Fruit fly (Drosophila melanogaster): ENCODE data around the gene Rab9D.

Gene Rab9D

dm6 chrX:10547070-10547856 lies 41.6 kb upstream of the Rab9D start:
- TF ChIP-seq spab (GFP tag; optimal IDR thresholded peaks at IDR 0.05), result peak; percentile 80
- peak; percentile 90 for TF ChIP-seq Ets21C (GFP tag; optimal IDR thresholded peaks at IDR 0.05)
- peak; percentile 86 for TF ChIP-seq CG3032 (tag; optimal IDR thresholded peaks at IDR 0.05)
- peak; percentile 65 for TF ChIP-seq Hr38 (GFP tag; optimal IDR thresholded peaks at IDR 0.05)
- peak; percentile 87 for TF ChIP-seq CG10669 (GFP tag; optimal IDR thresholded peaks at IDR 0.05)
- TF ChIP-seq Eip75B (GFP tag; optimal IDR thresholded peaks at IDR 0.05), result peak; percentile 90
- TF ChIP-seq fd59A (GFP tag; optimal IDR thresholded peaks at IDR 0.05), result peak; percentile 85
- peak; percentile 93 for TF ChIP-seq CG3919 (GFP tag; optimal IDR thresholded peaks at IDR 0.05)
- peak; percentile 93 for TF ChIP-seq Sox14 (GFP tag; optimal IDR thresholded peaks at IDR 0.05)
- TF ChIP-seq vri (GFP tag; optimal IDR thresholded peaks at IDR 0.05), result peak; percentile 81
- TF ChIP-seq Hr39 (GFP tag; optimal IDR thresholded peaks at IDR 0.05), result peak; percentile 95
- peak; percentile 95 for TF ChIP-seq Hr4 (GFP tag; optimal IDR thresholded peaks at IDR 0.05)
- TF ChIP-seq CG1621 (tag; optimal IDR thresholded peaks at IDR 0.05), result peak; percentile 85
- peak; percentile 96 for TF ChIP-seq CG8119 (GFP tag; IDR thresholded peaks at IDR 0.05)
- TF ChIP-seq CG31627 (GFP tag; optimal IDR thresholded peaks at IDR 0.05), result peak; percentile 94
- TF ChIP-seq CG8632 (GFP tag; optimal IDR thresholded peaks at IDR 0.05), result peak; percentile 85
- peak; percentile 49 for TF ChIP-seq CG9139 (GFP tag; optimal IDR thresholded peaks at IDR 0.05)
- TF ChIP-seq CG16779 (tag; optimal IDR thresholded peaks at IDR 0.05), result peak; percentile 81
- TF ChIP-seq CG7368 (GFP tag; optimal IDR thresholded peaks at IDR 0.05), result peak; percentile 84
- peak; percentile 6 for TF ChIP-seq fkh (GFP tag; optimal IDR thresholded peaks at IDR 0.05)
- TF ChIP-seq eg (GFP tag; IDR thresholded peaks at IDR 0.05), result peak; percentile 96
- peak; percentile 93 for TF ChIP-seq cyc (GFP tag; optimal IDR thresholded peaks at IDR 0.05)
- peak; percentile 84 for TF ChIP-seq CG11902 (GFP tag; optimal IDR thresholded peaks at IDR 0.05)
- peak; percentile 53 to 80 for TF ChIP-seq ss (GFP tag; optimal IDR thresholded peaks at IDR 0.05)
- TF ChIP-seq pdm3 (GFP tag; optimal IDR thresholded peaks at IDR 0.05), result peak; percentile 94
- peak; percentile 90 for TF ChIP-seq acj6 (GFP tag; optimal IDR thresholded peaks at IDR 0.05)
- TF ChIP-seq dac (GFP tag; optimal IDR thresholded peaks at IDR 0.05), result peak; percentile 91
- TF ChIP-seq CG11762 (GFP tag; optimal IDR thresholded peaks at IDR 0.05; ENCODE audit: insufficient read depth), result peak; percentile 81
- TF ChIP-seq topi (GFP tag; optimal IDR thresholded peaks at IDR 0.05), result peak; percentile 96
- TF ChIP-seq Ets96B (tag; optimal IDR thresholded peaks at IDR 0.05), result peak; percentile 83
- peak; percentile 95 for TF ChIP-seq lz (GFP tag; optimal IDR thresholded peaks at IDR 0.05)
- TF ChIP-seq CG32006 (GFP tag; optimal IDR thresholded peaks at IDR 0.05), result peak; percentile 96
- TF ChIP-seq CG15336 (GFP tag; IDR thresholded peaks at IDR 0.05), result peak; percentile 94
- peak; percentile 96 for TF ChIP-seq svp (GFP tag)
- peak; percentile 97 for TF ChIP-seq CG6163 (GFP tag; IDR thresholded peaks at IDR 0.05)
- TF ChIP-seq Eip93F (GFP tag; optimal IDR thresholded peaks at IDR 0.05), result peak; percentile 75
- TF ChIP-seq Met (GFP tag; optimal IDR thresholded peaks at IDR 0.05), result peak; percentile 94
- peak; percentile 93 for TF ChIP-seq CG4318 (GFP tag; optimal IDR thresholded peaks at IDR 0.05)
- TF ChIP-seq net (GFP tag; optimal IDR thresholded peaks at IDR 0.05), result peak; percentile 93
- peak; percentile 45 for TF ChIP-seq dsx (GFP tag; optimal IDR thresholded peaks at IDR 0.05; ENCODE audit: poor library complexity, severe bottlenecking)
- peak; percentile 95 for TF ChIP-seq Gug (GFP tag; IDR thresholded peaks at IDR 0.05)
- TF ChIP-seq achi (GFP tag; optimal IDR thresholded peaks at IDR 0.05), result peak; percentile 90
- peak; percentile 94 for TF ChIP-seq CG6276 (GFP tag; optimal IDR thresholded peaks at IDR 0.05)
- TF ChIP-seq fd85E (GFP tag; optimal IDR thresholded peaks at IDR 0.05), result peak; percentile 46
- TF ChIP-seq Smox (GFP tag; optimal IDR thresholded peaks at IDR 0.05), result peak; percentile 93
- peak; percentile 84 for TF ChIP-seq CG8319 (GFP tag; optimal IDR thresholded peaks at IDR 0.05)
- TF ChIP-seq esn (GFP tag; optimal IDR thresholded peaks at IDR 0.05), result peak; percentile 95
- peak; percentile 72 to 96 for TF ChIP-seq salr (GFP tag; optimal IDR thresholded peaks at IDR 0.05)
- TF ChIP-seq CG10631 (GFP tag; optimal IDR thresholded peaks at IDR 0.05), result peak; percentile 93
- peak; percentile 88 for TF ChIP-seq CG6792 (GFP tag; optimal IDR thresholded peaks at IDR 0.05)

Measured in whole organism, prepupa.